Worm (Caenorhabditis elegans): ENCODE data around the gene rabn-5.

DNA sequence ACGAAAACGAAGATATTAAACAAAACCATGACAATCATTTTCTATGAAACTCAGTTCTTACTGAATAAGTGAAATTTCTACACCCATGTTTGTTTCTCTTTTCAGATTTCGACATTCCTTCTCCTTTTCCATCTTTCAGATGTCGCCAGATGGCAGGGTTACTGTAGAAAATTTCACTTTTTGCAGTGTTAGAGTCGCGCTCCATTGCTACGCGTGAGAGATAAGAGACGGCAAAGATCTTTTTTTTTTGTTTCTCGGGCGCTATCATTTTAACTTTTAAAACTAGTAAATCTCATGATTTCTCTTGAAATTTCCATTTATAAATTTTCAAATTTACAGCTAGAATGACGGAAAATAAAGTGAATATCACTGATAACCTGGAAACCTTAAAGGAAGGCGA is 13.9 kb downstream of the rabn-5 start, which contains the start of the genes mig-21 and F01F1.2:
- TF ChIP-seq jun-1 (tag; optimal IDR thresholded peaks at IDR 0.05) (no peak), fkh-10 (GFP tag; optimal IDR thresholded peaks at IDR 0.05) (no peak), nhr-11 (tag; optimal IDR thresholded peaks at IDR 0.05) (no peak), ztf-11 (tag; optimal IDR thresholded peaks at IDR 0.05) (no peak), snpc-4 (tag; optimal IDR thresholded peaks at IDR 0.05) (no peak), skn-1 (tag; optimal IDR thresholded peaks at IDR 0.05) (no peak), lin-39 (tag; optimal IDR thresholded peaks at IDR 0.05) (no peak), ZK546.5 (tag; optimal IDR thresholded peaks at IDR 0.05) (no peak), nhr-76 (tag; optimal IDR thresholded peaks at IDR 0.05) (no peak), unc-62 (GFP tag; optimal IDR thresholded peaks at IDR 0.05) (no peak), ama-1 (optimal IDR thresholded peaks at IDR 0.05) (no peak)
